Fruit fly (Drosophila melanogaster) whole organism, adult: Measurements from ENCODE around the gene Srx.

Source experiments
- CG11617 ChIP-seq: fragments of 200-800 bp; sonication (Bioruptor generic); optimal IDR thresholded peaks from 2 replicates; lab custom pipeline; 2017; ENCODE audit warnings: mild to moderate bottlenecking, missing biosample characterization, missing genetic modification reagents, missing genetic modification characterization
- CG12768 ChIP-seq: fragments of 200-800 bp; sonication (Bioruptor generic); optimal IDR thresholded peaks from 2 replicates; lab custom pipeline; 2017; ENCODE audit warnings: missing biosample characterization, missing genetic modification characterization, mild to moderate bottlenecking, moderate library complexity, missing genetic modification reagents
- CG14711 ChIP-seq: fragments of 200-800 bp; sonication (Bioruptor generic); optimal IDR thresholded peaks from 2 replicates; lab custom pipeline; 2018; ENCODE audit warnings: missing biosample characterization, mild to moderate bottlenecking, missing genetic modification characterization, moderate library complexity
- CG1620 ChIP-seq: fragments of 200-800 bp; sonication (Bioruptor generic); optimal IDR thresholded peaks from 2 replicates; lab custom pipeline; 2016; ENCODE audit warnings: missing biosample characterization, missing genetic modification characterization
- CG33017 ChIP-seq: fragments of 200-800 bp; sonication (Bioruptor generic); optimal IDR thresholded peaks from 2 replicates; lab custom pipeline; 2018; ENCODE audit warnings: missing biosample characterization, mild to moderate bottlenecking, missing genetic modification characterization, moderate library complexity
- CG5204 ChIP-seq: fragments of 200-800 bp; sonication (Bioruptor generic); optimal IDR thresholded peaks from 2 replicates; lab custom pipeline; 2016; ENCODE audit warnings: missing biosample characterization, missing genetic modification characterization
- CG7101 ChIP-seq: fragments of 200-800 bp; sonication (Bioruptor generic); optimal IDR thresholded peaks from 2 replicates; lab custom pipeline; 2018; ENCODE audit warnings: missing biosample characterization, mild to moderate bottlenecking, missing genetic modification characterization, moderate library complexity
- Crg-1 ChIP-seq: fragments of 200-800 bp; sonication (Bioruptor generic); optimal IDR thresholded peaks from 2 replicates; lab custom pipeline; 2016; ENCODE audit warnings: missing biosample characterization, missing genetic modification characterization
- Hr96 ChIP-seq: fragments of 200-800 bp; sonication (Bioruptor generic); optimal IDR thresholded peaks from 2 replicates; lab custom pipeline; 2016; ENCODE audit warnings: missing biosample characterization, missing genetic modification characterization
- cic ChIP-seq: fragments of 200-800 bp; sonication (Bioruptor generic); optimal IDR thresholded peaks from 2 replicates; lab custom pipeline; 2017; ENCODE audit warnings: missing biosample characterization, mild to moderate bottlenecking, missing genetic modification characterization, moderate library complexity
- cnc ChIP-seq, 2 experiments: fragments of >200 bp; optimal IDR thresholded peaks; 2 replicates each; lab custom pipeline; 2017
- kay ChIP-seq: fragments of 200-800 bp; sonication (Bioruptor generic); peaks from one replicate; lab custom pipeline; 2016; ENCODE audit warnings: missing biosample characterization, missing genetic modification characterization, borderline replicate concordance
- pad ChIP-seq: fragments of 200-800 bp; sonication (Bioruptor generic); optimal IDR thresholded peaks from 3 replicates; lab custom pipeline; 2017; ENCODE audit warnings: missing biosample characterization, missing genetic modification characterization, mild to moderate bottlenecking, moderate library complexity, missing genetic modification reagents
- toe ChIP-seq: fragments of 200-800 bp; sonication (Bioruptor generic); optimal IDR thresholded peaks from 2 replicates; lab custom pipeline; 2016; ENCODE audit warnings: missing biosample characterization, missing genetic modification characterization

DNA sequence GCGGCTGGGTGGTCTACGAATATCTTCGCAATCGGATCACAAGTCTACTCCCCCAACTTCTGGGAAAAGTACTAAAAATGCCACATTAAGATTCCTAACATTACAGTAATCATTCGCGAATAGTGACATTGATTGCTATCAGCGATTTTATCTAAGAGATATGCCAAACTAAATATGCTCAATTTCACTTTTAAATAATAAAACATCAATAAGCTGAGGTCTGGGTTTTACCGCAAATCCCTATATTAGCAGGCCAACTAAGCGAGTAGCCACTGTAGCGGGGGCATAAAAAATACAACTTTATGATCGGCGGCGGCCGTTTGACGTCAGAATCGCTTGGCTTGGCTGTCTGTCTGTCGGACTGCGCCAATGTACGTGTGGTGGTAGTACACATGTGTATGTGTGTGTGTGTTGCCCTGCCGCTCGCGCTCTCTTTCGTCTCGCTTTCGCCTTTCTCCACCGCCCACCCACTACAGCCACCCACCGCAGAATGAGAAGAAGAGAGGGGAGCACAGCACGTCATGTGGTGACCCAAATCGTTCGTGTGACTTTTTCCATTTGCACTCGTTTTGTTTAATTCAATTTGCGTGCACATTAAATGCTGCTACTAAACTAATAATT, 23.6 kb downstream of the Srx start:
- peak; percentile 90 for TF ChIP-seq CG5204 (GFP tag; lab: Kevin White, UChicago)
- TF ChIP-seq cnc (optimal IDR thresholded peaks at IDR 0.05; lab: Kevin White, UChicago) = no peak
- peak; percentile 98 for TF ChIP-seq CG7101 (tag; lab: Kevin White, UChicago)
- TF ChIP-seq kay (GFP tag; lab: Kevin White, UChicago) = peak; percentile 85
- TF ChIP-seq Hr96 (GFP tag; lab: Kevin White, UChicago) = peak; percentile 97
- TF ChIP-seq CG33017 = peak; percentile 94
- TF ChIP-seq CG11617 = peak; percentile 89
- TF ChIP-seq cic (GFP tag; lab: Kevin White, UChicago) = peak; percentile 57
- TF ChIP-seq Crg-1 = peak; percentile 94
- TF ChIP-seq CG1620 (GFP tag; lab: Kevin White, UChicago) = peak; percentile 89
- TF ChIP-seq CG14711 = peak; percentile 91
- TF ChIP-seq toe (GFP tag; lab: Kevin White, UChicago) = peak; percentile 90
- peak; percentile 84 for TF ChIP-seq pad
- TF ChIP-seq CG12768 (GFP tag; lab: Kevin White, UChicago) = peak; percentile 90
